Fruit fly (Drosophila melanogaster) whole organism, prepupa: ENCODE data around the gene Stt3A.

Source experiments
- Blimp-1 ChIP-seq: fragments of 200-800 bp; sonication (Bioruptor generic); optimal IDR thresholded peaks from 3 replicates; lab custom pipeline; 2017; ENCODE audit warnings: missing biosample characterization, missing genetic modification characterization, mild to moderate bottlenecking, moderate library complexity, missing genetic modification reagents
- CG11902 ChIP-seq: fragments of 200-800 bp; sonication (Bioruptor generic); optimal IDR thresholded peaks from 3 replicates; lab custom pipeline; 2016; ENCODE audit warnings: missing biosample characterization, missing genetic modification characterization
- CG15336 ChIP-seq: fragments of 200-800 bp; sonication (Bioruptor generic); IDR thresholded peaks from 2 replicates; pipeline ENCODE4 v1.3.6; 2022; ENCODE audit warnings: missing biosample characterization, missing genetic modification characterization
- CG1621 ChIP-seq: fragments of 200-800 bp; sonication (Bioruptor generic); optimal IDR thresholded peaks from 3 replicates; lab custom pipeline; 2018; ENCODE audit warnings: missing biosample characterization, mild to moderate bottlenecking, missing genetic modification characterization
- CG16779 ChIP-seq: fragments of 200-800 bp; sonication (Bioruptor generic); optimal IDR thresholded peaks from 3 replicates; lab custom pipeline; 2017; ENCODE audit warnings: missing biosample characterization, mild to moderate bottlenecking, missing genetic modification characterization
- CG3032 ChIP-seq: fragments of 200-800 bp; optimal IDR thresholded peaks from 2 replicates; lab custom pipeline; 2019; ENCODE audit warnings: missing biosample characterization, mild to moderate bottlenecking, missing genetic modification characterization, moderate library complexity
- CG32006 ChIP-seq: fragments of 200-800 bp; sonication (Bioruptor generic); optimal IDR thresholded peaks from 3 replicates; lab custom pipeline; 2017; ENCODE audit warnings: missing biosample characterization, mild to moderate bottlenecking, missing genetic modification characterization
- CG34406 ChIP-seq: fragments of 200-800 bp; sonication (Bioruptor generic); optimal IDR thresholded peaks from 3 replicates; lab custom pipeline; 2016; ENCODE audit warnings: missing biosample characterization, missing genetic modification characterization
- CG3919 ChIP-seq: fragments of 200-800 bp; sonication (Bioruptor generic); optimal IDR thresholded peaks from 3 replicates; lab custom pipeline; 2016; ENCODE audit warnings: missing biosample characterization, missing genetic modification characterization
- CG4318 ChIP-seq: fragments of 200-800 bp; sonication (Bioruptor generic); optimal IDR thresholded peaks from 3 replicates; lab custom pipeline; 2017; ENCODE audit warnings: missing biosample characterization, mild to moderate bottlenecking, missing genetic modification characterization
- CG6163 ChIP-seq: fragments of 200-800 bp; sonication (Bioruptor generic); IDR thresholded peaks from 3 replicates; pipeline ENCODE4 v1.3.6; 2022; ENCODE audit warnings: missing biosample characterization, missing genetic modification characterization
- CG6276 ChIP-seq: fragments of 200-800 bp; sonication (Bioruptor generic); optimal IDR thresholded peaks from 2 replicates; lab custom pipeline; 2017; ENCODE audit warnings: missing biosample characterization, mild to moderate bottlenecking, missing genetic modification characterization
- CG6792 ChIP-seq: fragments of 200-800 bp; sonication (Bioruptor generic); optimal IDR thresholded peaks from 3 replicates; lab custom pipeline; 2016; ENCODE audit warnings: missing biosample characterization, missing genetic modification characterization
- CG6808 ChIP-seq: fragments of 200-800 bp; sonication (Bioruptor generic); optimal IDR thresholded peaks from 3 replicates; lab custom pipeline; 2017; ENCODE audit warnings: missing biosample characterization, missing genetic modification characterization, mild to moderate bottlenecking, moderate library complexity, missing genetic modification reagents
- CG6854 ChIP-seq: fragments of 200-800 bp; sonication (Bioruptor generic); optimal IDR thresholded peaks from 2 replicates; lab custom pipeline; 2017; ENCODE audit warnings: missing biosample characterization, mild to moderate bottlenecking, missing genetic modification characterization
- CG7368 ChIP-seq: fragments of 200-800 bp; sonication (Bioruptor generic); optimal IDR thresholded peaks from 3 replicates; lab custom pipeline; 2016; ENCODE audit warnings: missing biosample characterization, missing genetic modification characterization
- CG8319 ChIP-seq: fragments of 200-800 bp; sonication (Bioruptor generic); optimal IDR thresholded peaks from 3 replicates; lab custom pipeline; 2016; ENCODE audit warnings: missing biosample characterization, missing genetic modification characterization
- CG8632 ChIP-seq: fragments of 200-800 bp; sonication (Bioruptor generic); optimal IDR thresholded peaks from 3 replicates; lab custom pipeline; 2016; ENCODE audit warnings: missing biosample characterization, missing genetic modification characterization
- CG9139 ChIP-seq: fragments of 200-800 bp; sonication (Bioruptor generic); optimal IDR thresholded peaks from 3 replicates; lab custom pipeline; 2017; ENCODE audit warnings: missing biosample characterization, mild to moderate bottlenecking, missing genetic modification characterization
- Eip75B ChIP-seq: fragments of 200-800 bp; sonication (Bioruptor generic); optimal IDR thresholded peaks from 3 replicates; lab custom pipeline; 2016; ENCODE audit warnings: missing biosample characterization, missing genetic modification characterization
- Gug ChIP-seq: fragments of 200-800 bp; sonication (Bioruptor generic); IDR thresholded peaks from 2 replicates; pipeline ENCODE4 v1.3.6; 2022; ENCODE audit warnings: missing biosample characterization, missing genetic modification characterization
- Hr38 ChIP-seq: sonication (Bioruptor generic); optimal IDR thresholded peaks from 2 replicates; lab custom pipeline; 2016; ENCODE audit warnings: missing biosample characterization, missing genetic modification characterization
- Hr39 ChIP-seq: fragments of 200-800 bp; sonication (Bioruptor generic); optimal IDR thresholded peaks from 2 replicates; lab custom pipeline; 2016; ENCODE audit warnings: missing biosample characterization, missing genetic modification characterization
- Hr4 ChIP-seq: fragments of 200-800 bp; sonication (Bioruptor generic); optimal IDR thresholded peaks from 3 replicates; lab custom pipeline; 2016; ENCODE audit warnings: missing biosample characterization, missing genetic modification characterization
- Lpt ChIP-seq: fragments of 200-800 bp; sonication (Bioruptor generic); optimal IDR thresholded peaks from 3 replicates; lab custom pipeline; 2016; ENCODE audit warnings: missing biosample characterization, missing genetic modification characterization
- OdsH ChIP-seq: fragments of 200-800 bp; sonication (Bioruptor generic); optimal IDR thresholded peaks from 3 replicates; lab custom pipeline; 2016; ENCODE audit warnings: missing biosample characterization, missing genetic modification characterization
- Smox ChIP-seq: fragments of 200-800 bp; sonication (Bioruptor generic); optimal IDR thresholded peaks from 3 replicates; lab custom pipeline; 2016; ENCODE audit warnings: missing biosample characterization, missing genetic modification characterization
- Sox102F ChIP-seq: fragments of 200-800 bp; sonication (Bioruptor generic); optimal IDR thresholded peaks from 2 replicates; lab custom pipeline; 2016; ENCODE audit warnings: missing biosample characterization, mild to moderate bottlenecking, missing genetic modification characterization
- Sox15 ChIP-seq: fragments of 200-800 bp; sonication (Bioruptor generic); optimal IDR thresholded peaks from 3 replicates; lab custom pipeline; 2016; ENCODE audit warnings: missing biosample characterization, missing genetic modification characterization
- achi ChIP-seq: fragments of 200-800 bp; sonication (Bioruptor generic); optimal IDR thresholded peaks from 3 replicates; lab custom pipeline; 2016; ENCODE audit warnings: missing biosample characterization, missing genetic modification characterization
- cyc ChIP-seq: fragments of 200-800 bp; sonication (Bioruptor generic); optimal IDR thresholded peaks from 3 replicates; lab custom pipeline; 2016; ENCODE audit warnings: missing biosample characterization, missing genetic modification characterization
- dac ChIP-seq: fragments of 200-800 bp; sonication (Bioruptor generic); optimal IDR thresholded peaks from 2 replicates; lab custom pipeline; 2017; ENCODE audit warnings: missing biosample characterization, mild to moderate bottlenecking, missing genetic modification characterization
- dsx ChIP-seq: fragments of 200-800 bp; optimal IDR thresholded peaks from 3 replicates; lab custom pipeline; 2019; ENCODE audit warnings: missing biosample characterization, mild to moderate bottlenecking, missing genetic modification characterization, moderate library complexity; ENCODE audit not compliant: poor library complexity, severe bottlenecking
- fd59A ChIP-seq: fragments of 200-800 bp; sonication (Bioruptor generic); optimal IDR thresholded peaks from 2 replicates; lab custom pipeline; 2017; ENCODE audit warnings: missing biosample characterization, mild to moderate bottlenecking, missing genetic modification characterization, missing genetic modification reagents
- fd85E ChIP-seq: fragments of 200-800 bp; sonication (Bioruptor generic); optimal IDR thresholded peaks from 3 replicates; lab custom pipeline; 2016; ENCODE audit warnings: missing biosample characterization, missing genetic modification characterization
- pdm3 ChIP-seq: fragments of 200-800 bp; sonication (Bioruptor generic); optimal IDR thresholded peaks from 3 replicates; lab custom pipeline; 2016; ENCODE audit warnings: missing biosample characterization, missing genetic modification characterization
- salr ChIP-seq, 2 experiments: fragments of 200-800 bp; sonication (Bioruptor generic); optimal IDR thresholded peaks; 3 replicates each; lab custom pipeline; 2016 to 2018; ENCODE audit warnings: missing biosample characterization in 2 of 2, missing genetic modification characterization in 2 of 2, mild to moderate bottlenecking in 1 of 2
- ss ChIP-seq, 2 experiments: fragments of 200-800 bp; sonication (Bioruptor generic); optimal IDR thresholded peaks; 2 replicates in 1 of 2; 3 replicates in 1 of 2; lab custom pipeline; 2017 to 2018; ENCODE audit warnings: mild to moderate bottlenecking in 2 of 2, missing biosample characterization in 2 of 2, missing genetic modification characterization in 2 of 2, moderate library complexity in 1 of 2
- svp ChIP-seq: fragments of 200-800 bp; sonication (Bioruptor generic); peaks from one replicate; lab custom pipeline; 2016; ENCODE audit warnings: missing biosample characterization, missing genetic modification characterization
- topi ChIP-seq: fragments of 200-800 bp; sonication (Bioruptor generic); optimal IDR thresholded peaks from 3 replicates; lab custom pipeline; 2016; ENCODE audit warnings: missing biosample characterization, missing genetic modification characterization
- vri ChIP-seq: fragments of 200-800 bp; sonication (Bioruptor generic); optimal IDR thresholded peaks from 3 replicates; lab custom pipeline; 2016; ENCODE audit warnings: missing biosample characterization, mild to moderate bottlenecking, missing genetic modification characterization

Gene Stt3A

DNA sequence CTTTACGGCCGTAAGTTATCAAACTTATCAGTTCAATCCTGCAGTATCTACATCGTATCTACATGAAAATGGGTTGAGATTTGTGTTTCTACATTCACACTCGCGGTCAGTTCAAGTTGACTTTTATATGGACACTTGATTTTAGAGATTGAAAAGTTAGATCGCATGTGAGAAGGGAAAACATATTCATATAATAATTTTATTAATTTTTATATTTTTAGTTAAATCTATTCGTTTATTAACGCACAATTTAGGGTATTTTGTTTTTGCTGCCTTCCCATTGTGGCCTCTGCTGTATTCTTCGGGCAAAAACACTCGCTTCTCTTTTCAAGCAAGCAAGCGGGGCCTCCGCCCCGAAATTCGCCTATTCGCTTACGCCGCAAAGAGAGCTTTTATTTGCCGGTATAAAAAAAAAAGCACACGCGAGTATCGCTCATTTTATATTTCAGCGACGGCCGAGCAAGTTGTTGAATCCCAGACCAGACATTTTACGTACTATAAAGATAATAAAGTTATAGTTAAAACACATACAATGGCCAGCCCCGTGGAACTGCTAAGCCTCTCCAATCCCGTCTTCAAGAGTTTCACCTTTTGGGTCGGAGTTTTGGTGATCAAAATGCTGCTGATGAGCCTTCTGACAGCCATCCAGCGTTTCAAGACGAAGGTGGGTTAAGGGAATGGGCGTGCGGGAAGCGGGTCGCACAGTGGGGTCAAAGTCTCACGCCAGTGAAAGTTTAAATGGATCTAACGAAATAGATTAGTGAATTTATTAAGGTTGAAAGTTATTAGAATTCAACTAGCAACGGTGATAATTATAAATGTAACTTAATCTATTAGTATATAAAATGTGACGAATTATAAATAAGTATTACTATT is 10.9 kb downstream of the Stt3A start (continued):
- TF ChIP-seq CG6854 (GFP tag; lab: Kevin White, UChicago) (peak; percentile 81), CG16779 (tag; lab: Kevin White, UChicago) (peak; percentile 79), achi (peak; percentile 86), Gug (GFP tag; lab: Robert Waterston, UW) (peak; percentile 90), CG7368 (GFP tag; lab: Kevin White, UChicago) (peak; percentile 79), topi (peak; percentile 77), Smox (GFP tag; lab: Kevin White, UChicago) (peak; percentile 66), CG6792 (GFP tag; lab: Kevin White, UChicago) (peak; percentile 79), Sox102F (GFP tag; lab: Kevin White, UChicago) (peak; percentile 75), CG15336 (peak; percentile 95), CG6163 (GFP tag; lab: Robert Waterston, UW) (peak; percentile 94), CG3919 (GFP tag; lab: Kevin White, UChicago) (peak; percentile 87), Eip75B (GFP tag; lab: Kevin White, UChicago) (peak; percentile 74), svp (GFP tag; lab: Kevin White, UChicago) (peak; percentile 86), OdsH (peak; percentile 84), Hr4 (GFP tag; lab: Kevin White, UChicago) (peak; percentile 74), CG32006 (GFP tag; lab: Kevin White, UChicago) (peak; percentile 88), CG34406 (GFP tag; lab: Kevin White, UChicago) (peak; percentile 86), fd59A (GFP tag; lab: Kevin White, UChicago) (peak; percentile 68), pdm3 (peak; percentile 71)

DNA sequence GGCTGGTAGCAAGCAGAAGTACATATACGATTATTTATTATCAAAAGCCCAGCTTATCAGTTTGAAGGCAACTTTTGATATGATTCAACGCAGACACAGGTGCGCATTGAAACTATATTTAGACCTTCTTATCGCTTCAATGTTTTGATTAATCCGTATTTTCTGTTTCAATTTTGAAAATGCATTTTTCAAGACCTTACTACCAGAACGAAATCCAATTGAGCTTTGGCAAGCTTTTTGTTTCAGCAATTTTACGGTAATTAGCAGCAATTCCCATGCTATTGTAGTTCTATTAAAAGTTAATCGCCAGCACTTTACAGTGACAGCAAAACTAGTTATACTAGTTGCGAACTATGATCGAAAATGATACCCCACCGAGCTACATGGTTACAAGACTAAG is 11.9 kb downstream of the Stt3A start, which contains the start of gene Mgstl:
Gene Mgstl, plus strand, starts transcription at position 301 of the 400 bp plus-strand sequence.
- TF ChIP-seq dac (no peak), CG6792 (GFP tag; lab: Kevin White, UChicago) (no peak), CG11902 (GFP tag; lab: Kevin White, UChicago) (no peak), dsx (GFP tag; lab: Kevin White, UChicago) (no peak), Eip75B (GFP tag; lab: Kevin White, UChicago) (no peak), vri (GFP tag; lab: Kevin White, UChicago) (no peak), ss (GFP tag; optimal IDR thresholded peaks at IDR 0.05; lab: Kevin White, UChicago) (no peak), CG34406 (GFP tag; lab: Kevin White, UChicago) (no peak)

DNA sequence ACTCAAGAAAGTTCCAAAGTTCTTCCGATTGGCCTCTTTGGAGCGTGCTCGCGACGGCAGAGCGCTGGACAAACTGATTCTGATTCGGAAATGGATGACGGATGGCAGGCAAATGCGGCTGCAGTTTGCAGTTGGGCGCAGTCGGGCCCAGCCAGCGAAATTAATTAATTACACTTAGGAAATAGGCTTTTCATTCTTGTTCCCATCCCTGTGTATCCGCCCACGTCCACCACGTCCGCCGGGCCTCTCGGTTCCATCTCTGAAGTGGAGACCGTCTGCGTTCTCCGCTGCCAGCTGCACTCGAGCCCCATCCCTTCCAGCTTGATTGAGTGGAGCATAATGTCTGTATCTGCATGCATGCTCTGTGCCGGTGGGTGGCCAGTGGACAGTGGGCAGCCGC is 13.2 kb downstream of the Stt3A start, which contains the start of gene CG15449:
Gene CG15449, minus strand, starts transcription at position 101 of the 400 bp plus-strand sequence.
- no peak for TF ChIP-seq Hr38 (GFP tag; lab: Kevin White, UChicago)
- TF ChIP-seq pdm3, result no peak
- no peak for TF ChIP-seq CG4318 (GFP tag; lab: Kevin White, UChicago)
- no peak for TF ChIP-seq CG8319 (GFP tag; lab: Kevin White, UChicago)
- TF ChIP-seq dsx (GFP tag; lab: Kevin White, UChicago), result no peak
- no peak for TF ChIP-seq cyc (GFP tag; lab: Kevin White, UChicago)
- no peak for TF ChIP-seq CG8632 (GFP tag; lab: Kevin White, UChicago)
- no peak for TF ChIP-seq CG3032 (tag; lab: Kevin White, UChicago)
- TF ChIP-seq Gug (GFP tag; lab: Robert Waterston, UW), result no peak
- TF ChIP-seq, all 60 proteins: peak for 0

DNA sequence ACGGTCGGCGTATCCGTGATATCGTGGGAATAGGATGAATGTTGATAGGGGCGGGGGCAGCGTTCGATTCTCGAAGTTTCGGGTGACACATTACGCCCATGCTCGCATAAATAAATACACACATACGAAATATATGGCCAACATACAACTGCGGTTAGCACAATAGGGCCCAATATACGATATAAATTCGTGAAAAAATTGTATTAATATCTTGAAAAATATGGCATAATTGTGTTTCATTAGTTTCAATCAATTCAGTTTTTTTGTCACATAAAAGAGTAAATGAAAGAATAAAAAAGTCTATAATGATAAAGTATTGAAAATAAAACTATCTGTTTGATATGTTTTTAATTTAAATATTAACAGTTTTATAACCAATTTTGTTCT is 17.8 kb downstream of the Stt3A start:
- TF ChIP-seq Blimp-1 (GFP tag; lab: Kevin White, UChicago), result no peak
- TF ChIP-seq Hr39 (GFP tag; lab: Kevin White, UChicago), result peak; percentile 1
- no peak for TF ChIP-seq CG4318 (GFP tag; lab: Kevin White, UChicago)
- no peak for TF ChIP-seq Sox15 (GFP tag; lab: Kevin White, UChicago)
- TF ChIP-seq CG1621 (tag; lab: Kevin White, UChicago), result peak; percentile 3
- no peak for TF ChIP-seq CG6276 (GFP tag; lab: Kevin White, UChicago)
- no peak for TF ChIP-seq CG15336
- TF ChIP-seq Gug (GFP tag; lab: Robert Waterston, UW), result no peak
- TF ChIP-seq CG6163 (GFP tag; lab: Robert Waterston, UW), result no peak
- no peak for TF ChIP-seq fd85E (GFP tag; lab: Kevin White, UChicago)
- no peak for TF ChIP-seq CG6808
- TF ChIP-seq Eip75B (GFP tag; lab: Kevin White, UChicago), result no peak
- no peak for TF ChIP-seq dsx (GFP tag; lab: Kevin White, UChicago)
- TF ChIP-seq CG8632 (GFP tag; lab: Kevin White, UChicago), result peak; percentile 19
- peak; percentile 70 for TF ChIP-seq svp (GFP tag; lab: Kevin White, UChicago)
- no peak for TF ChIP-seq Sox102F (GFP tag; lab: Kevin White, UChicago)
- no peak for TF ChIP-seq CG8319 (GFP tag; lab: Kevin White, UChicago)
- no peak for TF ChIP-seq Lpt
- TF ChIP-seq CG9139 (GFP tag; lab: Kevin White, UChicago), result no peak
- no peak for TF ChIP-seq salr (GFP tag; optimal IDR thresholded peaks at IDR 0.05; lab: Kevin White, UChicago)
- TF ChIP-seq achi, result no peak
- peak; percentile 11 for TF ChIP-seq Hr4 (GFP tag; lab: Kevin White, UChicago)
- no peak for TF ChIP-seq vri (GFP tag; lab: Kevin White, UChicago)
